5 fruit fly cellular contexts compared by ENCODE assay signal in genomic region chr3R:9378644-9379411, dm6.
A peak's percentile ranks its signal among the peaks of the same experiment; 100 is the strongest.
TF ChIP-seq lines count a peak whose summit lies in the region.

No protein-coding gene starts in this region.

- no peak for TF ChIP-seq CTCF in whole organism, embryonic (GFP tag; optimal IDR thresholded peaks at IDR 0.05; lab: Kevin White, UChicago)

TF ChIP-seq in whole organism, 6 proteins besides CTCF, POLR2A, EP300 and RAD21:
- TF ChIP-seq Dll (optimal IDR thresholded peaks at IDR 0.05; lab: Kevin White, UChicago) (peak; percentile 61), psq (optimal IDR thresholded peaks at IDR 0.05; lab: Kevin White, UChicago) (no peak), pan (optimal IDR thresholded peaks at IDR 0.05; lab: Kevin White, UChicago) (peak; percentile 64)

TF ChIP-seq in whole organism, embryonic, 481 proteins besides CTCF, POLR2A, EP300 and RAD21 (continues in another document):
- TF ChIP-seq Dref (GFP tag; IDR thresholded peaks at IDR 0.05; lab: Robert Waterston, UW) (no peak), CG7271 (tag; optimal IDR thresholded peaks at IDR 0.05; lab: Kevin White, UChicago) (no peak), sisA (GFP tag; IDR thresholded peaks at IDR 0.05; lab: Robert Waterston, UW) (peak; percentile 36), run (tag; optimal IDR thresholded peaks at IDR 0.05; lab: Kevin White, UChicago) (no peak), TFAM (GFP tag; optimal IDR thresholded peaks at IDR 0.05; lab: Kevin White, UChicago) (peak; percentile 29), repo (GFP tag; optimal IDR thresholded peaks at IDR 0.05; lab: Kevin White, UChicago) (no peak), CG30431 (GFP tag; optimal IDR thresholded peaks at IDR 0.05; lab: Kevin White, UChicago) (peak; percentile 44), nom (GFP tag; optimal IDR thresholded peaks at IDR 0.05; lab: Kevin White, UChicago) (peak; percentile 68), pb (GFP tag; optimal IDR thresholded peaks at IDR 0.05; lab: Kevin White, UChicago) (no peak), CG4282 (GFP tag; optimal IDR thresholded peaks at IDR 0.05; lab: Kevin White, UChicago) (no peak), CG9609 (GFP tag; optimal IDR thresholded peaks at IDR 0.05; lab: Kevin White, UChicago) (no peak), CG12104 (GFP tag; optimal IDR thresholded peaks at IDR 0.05; lab: Kevin White, UChicago) (peak; percentile 27), BtbVII (GFP tag; optimal IDR thresholded peaks at IDR 0.05; lab: Kevin White, UChicago) (no peak), h (optimal IDR thresholded peaks at IDR 0.05; lab: Kevin White, UChicago) (no peak), Usf (GFP tag; optimal IDR thresholded peaks at IDR 0.05; lab: Kevin White, UChicago) (peak; percentile 39), Mrtf (GFP tag; IDR thresholded peaks at IDR 0.05; lab: Robert Waterston, UW) (no peak), CrebB (tag; optimal IDR thresholded peaks at IDR 0.05; lab: Kevin White, UChicago) (no peak), grn (GFP tag; optimal IDR thresholded peaks at IDR 0.05; lab: Kevin White, UChicago) (peak; percentile 79), wdn (GFP tag; IDR thresholded peaks at IDR 0.05; lab: Robert Waterston, UW) (no peak), Oli (tag; optimal IDR thresholded peaks at IDR 0.05; lab: Kevin White, UChicago) (peak; percentile 62), Atf-2 (GFP tag; optimal IDR thresholded peaks at IDR 0.05; lab: Kevin White, UChicago) (no peak), Aef1 (GFP tag; IDR thresholded peaks at IDR 0.05; lab: Robert Waterston, UW) (no peak), CG13296 (GFP tag; optimal IDR thresholded peaks at IDR 0.05; lab: Kevin White, UChicago) (no peak)

TF ChIP-seq in whole organism, prepupa, 60 proteins besides CTCF, POLR2A, EP300 and RAD21 (continues in another document):
- peak; percentile 78 for TF ChIP-seq Eip93F (GFP tag; optimal IDR thresholded peaks at IDR 0.05; lab: Kevin White, UChicago)
- TF ChIP-seq svp (GFP tag; lab: Kevin White, UChicago) = peak; percentile 93
- TF ChIP-seq CG7368 (GFP tag; optimal IDR thresholded peaks at IDR 0.05; lab: Kevin White, UChicago) = peak; percentile 79
- TF ChIP-seq CG11294 (GFP tag; IDR thresholded peaks at IDR 0.05; lab: Robert Waterston, UW) = 0 out of 2 replicates have a peak, but pooled peaks have one; percentile 26
- TF ChIP-seq Smox (GFP tag; optimal IDR thresholded peaks at IDR 0.05; lab: Kevin White, UChicago) = peak; percentile 88
- peak; percentile 61 for TF ChIP-seq CG32006 (GFP tag; optimal IDR thresholded peaks at IDR 0.05; lab: Kevin White, UChicago)
- TF ChIP-seq acj6 (GFP tag; optimal IDR thresholded peaks at IDR 0.05; lab: Kevin White, UChicago) = peak; percentile 84
- peak; percentile 64 for TF ChIP-seq CG8319 (GFP tag; optimal IDR thresholded peaks at IDR 0.05; lab: Kevin White, UChicago)
- peak; percentile 92 for TF ChIP-seq CG3032 (tag; optimal IDR thresholded peaks at IDR 0.05; lab: Kevin White, UChicago)
- peak; percentile 42 to 78 for TF ChIP-seq salr (GFP tag; optimal IDR thresholded peaks at IDR 0.05; lab: Kevin White, UChicago)
- peak; percentile 17 for TF ChIP-seq CG4318 (GFP tag; optimal IDR thresholded peaks at IDR 0.05; lab: Kevin White, UChicago)
- peak; percentile 81 for TF ChIP-seq CG6854 (GFP tag; optimal IDR thresholded peaks at IDR 0.05; lab: Kevin White, UChicago)
- TF ChIP-seq topi (GFP tag; optimal IDR thresholded peaks at IDR 0.05; lab: Kevin White, UChicago) = peak; percentile 94
- TF ChIP-seq CG8632 (GFP tag; optimal IDR thresholded peaks at IDR 0.05; lab: Kevin White, UChicago) = peak; percentile 85
- peak; percentile 90 for TF ChIP-seq spab (GFP tag; optimal IDR thresholded peaks at IDR 0.05; lab: Kevin White, UChicago)
- peak; percentile 82 for TF ChIP-seq CG16779 (tag; optimal IDR thresholded peaks at IDR 0.05; lab: Kevin White, UChicago)
- TF ChIP-seq esn (GFP tag; optimal IDR thresholded peaks at IDR 0.05; lab: Kevin White, UChicago) = peak; percentile 95
- peak; percentile 70 for TF ChIP-seq CG11762 (GFP tag; optimal IDR thresholded peaks at IDR 0.05; lab: Kevin White, UChicago; ENCODE audit: insufficient read depth)
- peak; percentile 77 for TF ChIP-seq Sox14 (GFP tag; optimal IDR thresholded peaks at IDR 0.05; lab: Kevin White, UChicago)
- TF ChIP-seq fkh (GFP tag; optimal IDR thresholded peaks at IDR 0.05; lab: Kevin White, UChicago) = peak; percentile 66
- peak; percentile 86 for TF ChIP-seq achi (GFP tag; optimal IDR thresholded peaks at IDR 0.05; lab: Kevin White, UChicago)
- peak; percentile 58 for TF ChIP-seq Lpt (GFP tag; optimal IDR thresholded peaks at IDR 0.05; lab: Kevin White, UChicago)

TF ChIP-seq in whole organism, pupa, 21 proteins besides CTCF, POLR2A, EP300 and RAD21:
- peak; percentile 96 for TF ChIP-seq CG8159 (tag; optimal IDR thresholded peaks at IDR 0.05; lab: Kevin White, UChicago)
- TF ChIP-seq CG14655 (GFP tag; optimal IDR thresholded peaks at IDR 0.05; lab: Kevin White, UChicago) = peak; percentile 77
- peak; percentile 56 for TF ChIP-seq CG13204 (GFP tag; optimal IDR thresholded peaks at IDR 0.05; lab: Kevin White, UChicago)
- peak; percentile 88 for TF ChIP-seq Pif1A (GFP tag; optimal IDR thresholded peaks at IDR 0.05; lab: Kevin White, UChicago)
- TF ChIP-seq CG15710 (tag; optimal IDR thresholded peaks at IDR 0.05; lab: Kevin White, UChicago) = peak; percentile 86
- peak; percentile 88 for TF ChIP-seq Pif1B (GFP tag; optimal IDR thresholded peaks at IDR 0.05; lab: Kevin White, UChicago)
- TF ChIP-seq CG34367 (tag; optimal IDR thresholded peaks at IDR 0.05; lab: Kevin White, UChicago) = peak; percentile 79
- TF ChIP-seq rn (GFP tag; IDR thresholded peaks at IDR 0.05; lab: Robert Waterston, UW) = peak; percentile 37
- TF ChIP-seq CG4496 (GFP tag; IDR thresholded peaks at IDR 0.05; lab: Robert Waterston, UW) = peak; percentile 54; the same call in 2 of the 3 replicates
- peak; percentile 54; the same call in 1 of the 2 replicates for TF ChIP-seq CG32121 (GFP tag; IDR thresholded peaks at IDR 0.05; lab: Robert Waterston, UW)
- peak; percentile 81 for TF ChIP-seq CG8301 (tag; optimal IDR thresholded peaks at IDR 0.05; lab: Kevin White, UChicago)
- peak; percentile 89 for TF ChIP-seq CG9948 (tag; optimal IDR thresholded peaks at IDR 0.05; lab: Kevin White, UChicago)
- TF ChIP-seq fd96Ca (GFP tag; IDR thresholded peaks at IDR 0.05; lab: Robert Waterston, UW) = peak; percentile 59; the same call in 1 of the 3 replicates
- TF ChIP-seq D1 (tag; optimal IDR thresholded peaks at IDR 0.05; lab: Kevin White, UChicago) = peak; percentile 78
- no peak for TF ChIP-seq CG12605 (GFP tag; IDR thresholded peaks at IDR 0.05; lab: Robert Waterston, UW)
- peak; percentile 74 for TF ChIP-seq EcR (GFP tag; optimal IDR thresholded peaks at IDR 0.05; lab: Kevin White, UChicago)
- no peak for TF ChIP-seq Ets98B (GFP tag; IDR thresholded peaks at IDR 0.05; lab: Robert Waterston, UW)
- no peak for TF ChIP-seq CG10348 (GFP tag; IDR thresholded peaks at IDR 0.05; lab: Robert Waterston, UW)
- TF ChIP-seq Snoo (tag; optimal IDR thresholded peaks at IDR 0.05; lab: Kevin White, UChicago) = peak; percentile 86
- peak; percentile 86 for TF ChIP-seq CG17806 (tag; optimal IDR thresholded peaks at IDR 0.05; lab: Kevin White, UChicago)
- TF ChIP-seq gl (tag; optimal IDR thresholded peaks at IDR 0.05; lab: Kevin White, UChicago) = peak; percentile 46

TF ChIP-seq in whole organism, wandering third instar larva, 38 proteins besides CTCF, POLR2A, EP300 and RAD21 (continues in another document):
- TF ChIP-seq OdsH (GFP tag; optimal IDR thresholded peaks at IDR 0.05; lab: Kevin White, UChicago) = peak; percentile 93
- TF ChIP-seq rgr (GFP tag; optimal IDR thresholded peaks at IDR 0.05; lab: Kevin White, UChicago) = peak; percentile 88
- peak; percentile 96 for TF ChIP-seq fru (GFP tag; optimal IDR thresholded peaks at IDR 0.05; lab: Kevin White, UChicago)
- no peak for TF ChIP-seq N (GFP tag; optimal IDR thresholded peaks at IDR 0.05; lab: Kevin White, UChicago)
- no peak for TF ChIP-seq lola (GFP tag; optimal IDR thresholded peaks at IDR 0.05; lab: Kevin White, UChicago)
- peak; percentile 71 for TF ChIP-seq tai (GFP tag; optimal IDR thresholded peaks at IDR 0.05; lab: Kevin White, UChicago)
- TF ChIP-seq Sp1 (GFP tag; optimal IDR thresholded peaks at IDR 0.05; lab: Kevin White, UChicago) = peak; percentile 96
- peak; percentile 11 for TF ChIP-seq GATAd (GFP tag; optimal IDR thresholded peaks at IDR 0.05; lab: Kevin White, UChicago)
- TF ChIP-seq pan (optimal IDR thresholded peaks at IDR 0.05; lab: Kevin White, UChicago) = no peak
- TF ChIP-seq sv (GFP tag; optimal IDR thresholded peaks at IDR 0.05; lab: Kevin White, UChicago) = no peak
- peak; percentile 93 for TF ChIP-seq psq (GFP tag; optimal IDR thresholded peaks at IDR 0.05; lab: Kevin White, UChicago)
- peak; percentile 82 for TF ChIP-seq Hr83 (GFP tag; optimal IDR thresholded peaks at IDR 0.05; lab: Kevin White, UChicago; ENCODE audit: poor library complexity, severe bottlenecking)
- TF ChIP-seq dsf (GFP tag; optimal IDR thresholded peaks at IDR 0.05; lab: Kevin White, UChicago; ENCODE audit: borderline replicate concordance) = peak; percentile 61
- peak; percentile 95 for TF ChIP-seq h (GFP tag; optimal IDR thresholded peaks at IDR 0.05; lab: Kevin White, UChicago)
- TF ChIP-seq brk (GFP tag; optimal IDR thresholded peaks at IDR 0.05; lab: Kevin White, UChicago) = peak; percentile 81
- TF ChIP-seq CG32264 (GFP tag; optimal IDR thresholded peaks at IDR 0.05; lab: Kevin White, UChicago) = peak; percentile 73
- peak; percentile 6 for TF ChIP-seq Dif (GFP tag; optimal IDR thresholded peaks at IDR 0.05; lab: Kevin White, UChicago; ENCODE audit: partially characterized antibody)
- no peak for TF ChIP-seq Mio (GFP tag; optimal IDR thresholded peaks at IDR 0.05; lab: Kevin White, UChicago)
- peak in 1 of 2 experiments; percentile 93 for TF ChIP-seq foxo (GFP tag; optimal IDR thresholded peaks at IDR 0.05; lab: Kevin White, UChicago)
- TF ChIP-seq CG9705 (GFP tag; optimal IDR thresholded peaks at IDR 0.05; lab: Kevin White, UChicago) = peak; percentile 76
- TF ChIP-seq br (GFP tag; optimal IDR thresholded peaks at IDR 0.05; lab: Kevin White, UChicago) = peak; percentile 88
- TF ChIP-seq Dfd (GFP tag; optimal IDR thresholded peaks at IDR 0.05; lab: Kevin White, UChicago) = no peak
- no peak for TF ChIP-seq Hr78 (GFP tag; optimal IDR thresholded peaks at IDR 0.05; lab: Kevin White, UChicago)
- no peak for TF ChIP-seq Abd-B (GFP tag; optimal IDR thresholded peaks at IDR 0.05; lab: Kevin White, UChicago)
- peak; percentile 51 for TF ChIP-seq Jra (GFP tag; optimal IDR thresholded peaks at IDR 0.05; lab: Kevin White, UChicago)
- TF ChIP-seq jim (GFP tag; optimal IDR thresholded peaks at IDR 0.05; lab: Kevin White, UChicago) = no peak
- no peak for TF ChIP-seq usp (GFP tag; optimal IDR thresholded peaks at IDR 0.05; lab: Kevin White, UChicago)
- TF ChIP-seq Vsx2 (GFP tag; optimal IDR thresholded peaks at IDR 0.05; lab: Kevin White, UChicago; ENCODE audit: partially characterized antibody) = peak; percentile 71
- peak; percentile 64 for TF ChIP-seq CrebA (GFP tag; optimal IDR thresholded peaks at IDR 0.05; lab: Kevin White, UChicago; ENCODE audit: borderline replicate concordance)
- TF ChIP-seq Myc (optimal IDR thresholded peaks at IDR 0.05; lab: Kevin White, UChicago) = no peak
